Fruit fly (Drosophila melanogaster) Kc167 (cell line): ENCODE data around the gene mRpL30.

ENCODE experiments used
- psq ChIP-seq: fragments of >200 bp; optimal IDR thresholded peaks from 2 replicates; lab custom pipeline; 2017; ENCODE audit warnings: missing external identifiers
- ttk ChIP-seq: sonication (Bioruptor generic); optimal IDR thresholded peaks from 2 replicates; lab custom pipeline; 2017; ENCODE audit warnings: missing external identifiers

- no peak for TF ChIP-seq psq (lab: Kevin White, UChicago)
- TF ChIP-seq ttk = no peak
Observed at dm6 chrX:4666650-4667360, 19.1 kb downstream of the mRpL30 start, which contains the start of gene CG3009.
